Worm (Caenorhabditis elegans): ENCODE data around the gene nrde-1.

The nrde-1 gene

ce11 chrIII:3679083-3679482 lies 34.2 kb upstream of the nrde-1 start:
- no peak for TF ChIP-seq bed-3 (GFP tag; optimal IDR thresholded peaks at IDR 0.05)
- peak; percentile 92 for TF ChIP-seq hlh-1 (tag; optimal IDR thresholded peaks at IDR 0.05)
- no peak for TF ChIP-seq mls-2 (tag; optimal IDR thresholded peaks at IDR 0.05)
- TF ChIP-seq ham-2 (GFP tag; optimal IDR thresholded peaks at IDR 0.05) = no peak
- TF ChIP-seq lin-13 (tag; optimal IDR thresholded peaks at IDR 0.05) = no peak
- peak; percentile 17 for TF ChIP-seq lin-32 (GFP tag; optimal IDR thresholded peaks at IDR 0.05)
- no peak for TF ChIP-seq M03D4.4 (tag; optimal IDR thresholded peaks at IDR 0.05)
- no peak for TF ChIP-seq sptf-1 (tag; optimal IDR thresholded peaks at IDR 0.05)
- no peak for TF ChIP-seq pha-4 (tag; optimal IDR thresholded peaks at IDR 0.05)
- TF ChIP-seq sem-2 (GFP tag; optimal IDR thresholded peaks at IDR 0.05) = no peak
- TF ChIP-seq zip-8 (tag; optimal IDR thresholded peaks at IDR 0.05) = no peak
- no peak for TF ChIP-seq ztf-11 (tag; optimal IDR thresholded peaks at IDR 0.05)
- TF ChIP-seq tbx-8 (GFP tag; optimal IDR thresholded peaks at IDR 0.05) = no peak
- TF ChIP-seq unc-120 (tag; optimal IDR thresholded peaks at IDR 0.05; ENCODE audit: poor library complexity, severe bottlenecking) = peak; percentile 5
- no peak for TF ChIP-seq blmp-1 (tag; optimal IDR thresholded peaks at IDR 0.05)
- TF ChIP-seq ces-1 (GFP tag; optimal IDR thresholded peaks at IDR 0.05) = peak; percentile 87
- no peak for TF ChIP-seq nhr-2 (tag; optimal IDR thresholded peaks at IDR 0.05)
- TF ChIP-seq unc-62 (GFP tag; optimal IDR thresholded peaks at IDR 0.05) = peak; percentile 18
- TF ChIP-seq drap-1 (GFP tag; optimal IDR thresholded peaks at IDR 0.05) = no peak
- no peak for TF ChIP-seq mab-5 (tag; optimal IDR thresholded peaks at IDR 0.05)
- TF ChIP-seq nhr-76 (tag; optimal IDR thresholded peaks at IDR 0.05) = no peak

ce11 chrIII:3681351-3681938 lies 31.8 kb upstream of the nrde-1 start:
- TF ChIP-seq cnd-1 (tag; optimal IDR thresholded peaks at IDR 0.05) (no peak), unc-120 (tag; optimal IDR thresholded peaks at IDR 0.05; ENCODE audit: poor library complexity, severe bottlenecking) (no peak), nhr-12 (tag; optimal IDR thresholded peaks at IDR 0.05) (no peak), ztf-11 (tag; optimal IDR thresholded peaks at IDR 0.05) (no peak), nhr-2 (tag; optimal IDR thresholded peaks at IDR 0.05) (no peak), mep-1 (tag; optimal IDR thresholded peaks at IDR 0.05) (no peak), bed-3 (GFP tag; optimal IDR thresholded peaks at IDR 0.05) (no peak), ceh-43 (GFP tag; optimal IDR thresholded peaks at IDR 0.05) (no peak), nhr-28 (tag; optimal IDR thresholded peaks at IDR 0.05) (no peak), lin-13 (tag; optimal IDR thresholded peaks at IDR 0.05) (no peak), sptf-1 (tag; optimal IDR thresholded peaks at IDR 0.05) (no peak), ceh-83 (GFP tag; optimal IDR thresholded peaks at IDR 0.05) (no peak), nhr-76 (tag; optimal IDR thresholded peaks at IDR 0.05) (no peak), flh-1 (GFP tag; optimal IDR thresholded peaks at IDR 0.05) (no peak), blmp-1 (tag; optimal IDR thresholded peaks at IDR 0.05) (peak; percentile 86), mls-2 (tag; optimal IDR thresholded peaks at IDR 0.05) (peak; percentile 26), drap-1 (GFP tag; optimal IDR thresholded peaks at IDR 0.05) (no peak), ceh-39 (tag; optimal IDR thresholded peaks at IDR 0.05) (no peak), ces-1 (GFP tag; optimal IDR thresholded peaks at IDR 0.05) (peak; percentile 55), unc-62 (GFP tag; optimal IDR thresholded peaks at IDR 0.05) (no peak)

- TF ChIP-seq blmp-1 (tag; optimal IDR thresholded peaks at IDR 0.05) = no peak
- TF ChIP-seq drap-1 (GFP tag; optimal IDR thresholded peaks at IDR 0.05) = no peak
- no peak for TF ChIP-seq lin-13 (tag; optimal IDR thresholded peaks at IDR 0.05)
- no peak for TF ChIP-seq M03D4.4 (tag; optimal IDR thresholded peaks at IDR 0.05)
- TF ChIP-seq mls-2 (tag; optimal IDR thresholded peaks at IDR 0.05) = no peak
- no peak for TF ChIP-seq flh-1 (GFP tag; optimal IDR thresholded peaks at IDR 0.05)
- TF ChIP-seq snpc-4 (tag; optimal IDR thresholded peaks at IDR 0.05) = no peak
Measured at ce11 chrIII:3682869-3683403, 30.3 kb upstream of the nrde-1 start.

ce11 chrIII:3692516-3692915 lies 20.7 kb upstream of the nrde-1 start:
- TF ChIP-seq lin-32 (GFP tag; optimal IDR thresholded peaks at IDR 0.05) = no peak
- TF ChIP-seq ces-1 (GFP tag; optimal IDR thresholded peaks at IDR 0.05) = peak; percentile 69

- no peak for TF ChIP-seq ces-1 (GFP tag; optimal IDR thresholded peaks at IDR 0.05)
- TF ChIP-seq M03D4.4 (tag; optimal IDR thresholded peaks at IDR 0.05) = no peak
- TF ChIP-seq flh-1 (GFP tag; optimal IDR thresholded peaks at IDR 0.05) = no peak
- no peak for TF ChIP-seq mls-2 (tag; optimal IDR thresholded peaks at IDR 0.05)
- no peak for TF ChIP-seq zip-8 (tag; optimal IDR thresholded peaks at IDR 0.05)
- no peak for TF ChIP-seq sptf-1 (tag; optimal IDR thresholded peaks at IDR 0.05)
- TF ChIP-seq tbx-8 (GFP tag; optimal IDR thresholded peaks at IDR 0.05) = no peak
- no peak for TF ChIP-seq nhr-237 (tag; optimal IDR thresholded peaks at IDR 0.05)
- no peak for TF ChIP-seq snpc-4 (tag; optimal IDR thresholded peaks at IDR 0.05)
- no peak for TF ChIP-seq ceh-43 (GFP tag; optimal IDR thresholded peaks at IDR 0.05)
- TF ChIP-seq mep-1 (tag; optimal IDR thresholded peaks at IDR 0.05) = no peak
- no peak for TF ChIP-seq lin-13 (tag; optimal IDR thresholded peaks at IDR 0.05)
- no peak for TF ChIP-seq ham-2 (GFP tag; optimal IDR thresholded peaks at IDR 0.05)
- TF ChIP-seq bed-3 (GFP tag; optimal IDR thresholded peaks at IDR 0.05) = no peak
- TF ChIP-seq mab-5 (tag; optimal IDR thresholded peaks at IDR 0.05) = no peak
- TF ChIP-seq nhr-2 (tag; optimal IDR thresholded peaks at IDR 0.05) = no peak
- no peak for TF ChIP-seq pha-4 (tag; optimal IDR thresholded peaks at IDR 0.05)
- no peak for TF ChIP-seq elt-1 (tag; optimal IDR thresholded peaks at IDR 0.05; ENCODE audit: borderline replicate concordance, insufficient read depth)
Measured at ce11 chrIII:3694572-3694971, 18.7 kb upstream of the nrde-1 start, which contains the start of gene npr-15. TSS of gene npr-15 (minus strand) at chrIII:3694672.

All from whole organism, mixed stage, embryonic.